Worm (Caenorhabditis elegans) whole organism, L1 larva: ENCODE measurements around the gene K09B11.5.

Experiments
- C16A3.4 ChIP-seq: fragments of 150-350 bp; optimal IDR thresholded peaks from 2 replicates; lab custom pipeline; 2014; ENCODE audit warnings: missing biosample characterization, missing genetic modification characterization
- F16B12.6 ChIP-seq: fragments of 150-350 bp; optimal IDR thresholded peaks from 2 replicates; lab custom pipeline; 2014; ENCODE audit warnings: missing biosample characterization, missing genetic modification characterization
- aha-1 ChIP-seq: fragments of 150-350 bp; optimal IDR thresholded peaks from 2 replicates; lab custom pipeline; 2014; ENCODE audit warnings: missing biosample characterization, missing genetic modification characterization
- aly-2 ChIP-seq: fragments of 150-350 bp; optimal IDR thresholded peaks from 2 replicates; lab custom pipeline; 2014; ENCODE audit warnings: missing biosample characterization, missing genetic modification characterization
- blmp-1 ChIP-seq: fragments of 150-350 bp; optimal IDR thresholded peaks from 2 replicates; lab custom pipeline; 2014; ENCODE audit warnings: missing biosample characterization, missing genetic modification characterization
- ceh-63 ChIP-seq: fragments of 200-800 bp; sonication (Bioruptor generic); optimal IDR thresholded peaks from 2 replicates; lab custom pipeline; 2018; ENCODE audit warnings: mild to moderate bottlenecking, missing genetic modification characterization, missing compliant biosample characterization
- ceh-8 ChIP-seq: fragments of 200-800 bp; sonication (Bioruptor generic); optimal IDR thresholded peaks from 2 replicates; lab custom pipeline; 2018; ENCODE audit warnings: mild to moderate bottlenecking, missing genetic modification characterization, moderate library complexity, missing compliant biosample characterization
- dsc-1 ChIP-seq: sonication (generic microtip); optimal IDR thresholded peaks from 2 replicates; lab custom pipeline; 2016; ENCODE audit warnings: mild to moderate bottlenecking, missing genetic modification characterization, missing compliant biosample characterization
- efl-3 ChIP-seq: fragments of 200-800 bp; sonication (Bioruptor generic); optimal IDR thresholded peaks from 2 replicates; lab custom pipeline; 2018; ENCODE audit warnings: mild to moderate bottlenecking, missing genetic modification characterization, missing compliant biosample characterization
- egl-13 ChIP-seq: sonication (generic microtip); optimal IDR thresholded peaks from 2 replicates; lab custom pipeline; 2016; ENCODE audit warnings: missing genotype, missing genetic modification reagents, missing genetic modification characterization, missing compliant biosample characterization
- elt-3 ChIP-seq, 6 experiments: fragments of 150-350 bp in 1 of 6; sonication (generic microtip); optimal IDR thresholded peaks; 2 replicates each; lab custom pipeline; 2017 to 2018; ENCODE audit warnings: missing biosample characterization in 6 of 6, missing genetic modification characterization in 6 of 6, inconsistent platforms in 1 of 6
- fkh-10 ChIP-seq: sonication (generic microtip); optimal IDR thresholded peaks from 2 replicates; lab custom pipeline; 2017; ENCODE audit warnings: missing biosample characterization, missing genetic modification reagents, missing genetic modification characterization
- fos-1 ChIP-seq: fragments of 150-350 bp; optimal IDR thresholded peaks from 2 replicates; lab custom pipeline; 2014; ENCODE audit warnings: missing biosample characterization, missing genetic modification characterization
- grh-1 ChIP-seq: fragments of 200-800 bp; sonication (Bioruptor generic); IDR thresholded peaks from 2 replicates; pipeline ENCODE4 v1.3.6; 2022; ENCODE audit warnings: missing genetic modification reagents, missing genetic modification characterization, missing compliant biosample characterization
- hlh-17 ChIP-seq: fragments of 200-800 bp; sonication (Bioruptor generic); optimal IDR thresholded peaks from 2 replicates; lab custom pipeline; 2018; ENCODE audit warnings: missing genetic modification characterization, mild to moderate bottlenecking, missing compliant biosample characterization, moderate library complexity, borderline replicate concordance
- hlh-4 ChIP-seq: sonication (generic microtip); optimal IDR thresholded peaks from 2 replicates; lab custom pipeline; 2016; ENCODE audit warnings: mild to moderate bottlenecking, missing genetic modification characterization, missing compliant biosample characterization
- isw-1 ChIP-seq: fragments of 200-800 bp; sonication (Bioruptor generic); IDR thresholded peaks from 2 replicates; pipeline ENCODE4 v1.3.6; 2022; ENCODE audit warnings: missing genetic modification characterization, missing compliant biosample characterization
- lin-14 ChIP-seq: fragments of 200-800 bp; sonication (Bioruptor generic); optimal IDR thresholded peaks from 2 replicates; lab custom pipeline; 2018; ENCODE audit warnings: mild to moderate bottlenecking, missing genetic modification characterization, moderate library complexity, missing compliant biosample characterization
- lir-3 ChIP-seq: sonication (generic microtip); optimal IDR thresholded peaks from 2 replicates; lab custom pipeline; 2016; ENCODE audit warnings: mild to moderate bottlenecking, missing genetic modification characterization, moderate library complexity, missing compliant biosample characterization; ENCODE audit not compliant: poor library complexity
- mab-9 ChIP-seq: fragments of 200-800 bp; sonication (Bioruptor generic); IDR thresholded peaks from 2 replicates; pipeline ENCODE4 v1.3.6; 2022; ENCODE audit warnings: missing genetic modification reagents, missing genetic modification characterization, missing compliant biosample characterization
- mep-1 ChIP-seq: fragments of 150-350 bp; optimal IDR thresholded peaks from 2 replicates; lab custom pipeline; 2014; ENCODE audit warnings: missing biosample characterization, missing genetic modification characterization
- nhr-11 ChIP-seq: fragments of 150-350 bp; optimal IDR thresholded peaks from 2 replicates; lab custom pipeline; 2014; ENCODE audit warnings: missing biosample characterization, missing genetic modification characterization
- nhr-19 ChIP-seq: fragments of 200-800 bp; sonication (Bioruptor generic); conservative IDR thresholded peaks from 2 replicates; pipeline ENCODE4 v1.3.6; 2022; ENCODE audit warnings: missing genetic modification characterization, missing compliant biosample characterization
- nhr-237 ChIP-seq: fragments of 150-350 bp; optimal IDR thresholded peaks from 2 replicates; lab custom pipeline; 2014; ENCODE audit warnings: missing biosample characterization, missing genetic modification characterization
- nhr-28 ChIP-seq: fragments of 150-350 bp; optimal IDR thresholded peaks from 2 replicates; lab custom pipeline; 2014; ENCODE audit warnings: missing biosample characterization, missing genetic modification characterization
- nhr-71 ChIP-seq: sonication (generic microtip); optimal IDR thresholded peaks from 2 replicates; lab custom pipeline; 2016; ENCODE audit warnings: mild to moderate bottlenecking, missing genetic modification characterization, moderate library complexity, missing compliant biosample characterization
- nhr-77 ChIP-seq: fragments of 150-350 bp; optimal IDR thresholded peaks from 2 replicates; lab custom pipeline; 2014; ENCODE audit warnings: missing biosample characterization, missing genetic modification characterization
- nhr-84 ChIP-seq: sonication (generic microtip); optimal IDR thresholded peaks from 2 replicates; lab custom pipeline; 2017; ENCODE audit warnings: missing biosample characterization, missing genetic modification characterization
- nhr-90 ChIP-seq: sonication (generic microtip); optimal IDR thresholded peaks from 2 replicates; lab custom pipeline; 2016; ENCODE audit warnings: mild to moderate bottlenecking, missing genetic modification characterization, missing compliant biosample characterization; ENCODE audit not compliant: poor library complexity
- pag-3 ChIP-seq: sonication (generic microtip); optimal IDR thresholded peaks from 2 replicates; lab custom pipeline; 2017; ENCODE audit warnings: missing genetic modification characterization, mild to moderate bottlenecking, missing compliant biosample characterization, antibody characterized with exemption, borderline replicate concordance; ENCODE audit not compliant: insufficient read depth
- skn-1 ChIP-seq: fragments of 150-350 bp; optimal IDR thresholded peaks from 2 replicates; lab custom pipeline; 2014; ENCODE audit warnings: missing biosample characterization, missing genetic modification characterization
- snu-23 ChIP-seq: sonication (generic microtip); optimal IDR thresholded peaks from 2 replicates; lab custom pipeline; 2016; ENCODE audit warnings: missing genetic modification characterization, missing compliant biosample characterization
- sox-4 ChIP-seq: sonication (generic microtip); optimal IDR thresholded peaks from 2 replicates; lab custom pipeline; 2016; ENCODE audit warnings: missing genetic modification characterization, missing compliant biosample characterization
- sup-37 ChIP-seq: fragments of 200-800 bp; sonication (Bioruptor generic); optimal IDR thresholded peaks from 2 replicates; lab custom pipeline; 2018; ENCODE audit warnings: mild to moderate bottlenecking, missing genetic modification characterization, missing compliant biosample characterization
- tbx-2 ChIP-seq: sonication (generic microtip); optimal IDR thresholded peaks from 2 replicates; lab custom pipeline; 2016; ENCODE audit warnings: missing genetic modification characterization, missing compliant biosample characterization
- tlp-1 ChIP-seq: fragments of 150-350 bp; optimal IDR thresholded peaks from 2 replicates; lab custom pipeline; 2014; ENCODE audit warnings: missing biosample characterization, missing genetic modification characterization
- unc-30 ChIP-seq: sonication (generic microtip); optimal IDR thresholded peaks from 2 replicates; lab custom pipeline; 2017; ENCODE audit warnings: missing biosample characterization, missing genetic modification characterization
- zag-1 ChIP-seq: fragments of 150-350 bp; optimal IDR thresholded peaks from 2 replicates; lab custom pipeline; 2014; ENCODE audit warnings: missing biosample characterization, missing genetic modification characterization
- zip-4 ChIP-seq: fragments of 200-800 bp; sonication (Bioruptor generic); optimal IDR thresholded peaks from 2 replicates; lab custom pipeline; 2018; ENCODE audit warnings: mild to moderate bottlenecking, missing genetic modification characterization, moderate library complexity, missing compliant biosample characterization
- ztf-11 ChIP-seq, 2 experiments: sonication (generic microtip); optimal IDR thresholded peaks; 2 replicates each; lab custom pipeline; 2016 to 2017; ENCODE audit warnings: missing genetic modification characterization in 2 of 2, missing biosample characterization in 1 of 2, missing compliant biosample characterization in 1 of 2

Gene K09B11.5

DNA sequence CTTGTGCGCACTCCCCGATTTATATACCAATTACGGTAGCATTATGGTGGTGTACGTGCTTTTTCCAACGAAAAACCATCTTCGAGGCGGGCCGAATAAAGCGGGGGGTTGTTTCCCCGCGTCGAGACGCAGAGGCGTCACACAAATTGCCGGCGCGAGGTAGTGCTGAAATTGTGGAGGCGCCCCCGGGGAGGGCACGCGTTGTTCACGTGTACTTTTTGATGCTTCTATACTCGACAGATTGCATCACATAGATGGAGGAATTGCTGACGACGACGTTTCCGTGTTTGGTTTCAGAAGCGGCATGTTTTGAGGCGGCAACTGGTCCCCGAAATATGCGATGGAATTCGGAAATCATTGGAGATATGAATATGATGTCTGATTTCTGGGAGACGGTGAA lies 38.5 kb downstream of the K09B11.5 start (continued):
- TF ChIP-seq fkh-10 (peak; percentile 93), nhr-71 (peak; percentile 97), isw-1 (GFP tag; lab: Robert Waterston, UW) (peak; percentile 63), unc-30 (tag; lab: Kevin White, UChicago) (no peak), nhr-90 (peak; percentile 88), lin-14 (peak; percentile 99), nhr-77 (tag; lab: Kevin White, UChicago) (peak; percentile 70), grh-1 (GFP tag; lab: Robert Waterston, UW) (peak; percentile 76), dsc-1 (tag; lab: Kevin White, UChicago) (peak; percentile 43), F16B12.6 (peak; percentile 38), aha-1 (tag; lab: Kevin White, UChicago) (peak; percentile 93), hlh-17 (no peak), snu-23 (GFP tag; lab: Kevin White, UChicago) (peak; percentile 96), lir-3 (tag; lab: Kevin White, UChicago) (peak; percentile 62), nhr-19 (peak; percentile 93), ceh-63 (GFP tag; lab: Kevin White, UChicago) (no peak), nhr-84 (tag; lab: Kevin White, UChicago) (no peak), mep-1 (tag; lab: Kevin White, UChicago) (peak; percentile 56), fos-1 (peak; percentile 26), ztf-11 (tag; optimal IDR thresholded peaks at IDR 0.05; lab: Kevin White, UChicago) (peak in 1 of 2 experiments; percentile 53), aly-2 (tag; lab: Kevin White, UChicago) (no peak), blmp-1 (tag; lab: Kevin White, UChicago) (peak; percentile 50), sox-4 (tag; lab: Kevin White, UChicago) (peak; percentile 26), elt-3 (tag; optimal IDR thresholded peaks at IDR 0.05; lab: Kevin White, UChicago) (peak in 3 of 6 experiments; percentile 36 to 81 (median 74)), egl-13 (tag; lab: Kevin White, UChicago) (peak; percentile 79), ceh-8 (peak; percentile 75), zip-4 (peak; percentile 4), C16A3.4 (tag; lab: Kevin White, UChicago) (peak; percentile 75), nhr-11 (tag; lab: Kevin White, UChicago) (peak; percentile 36), sup-37 (GFP tag; lab: Kevin White, UChicago) (no peak), hlh-4 (tag; lab: Kevin White, UChicago) (no peak), zag-1 (tag; lab: Kevin White, UChicago) (no peak), nhr-28 (tag; lab: Kevin White, UChicago) (no peak), nhr-237 (tag; lab: Kevin White, UChicago) (peak; percentile 64)
- TF ChIP-seq, all 84 proteins: peak for 56

DNA sequence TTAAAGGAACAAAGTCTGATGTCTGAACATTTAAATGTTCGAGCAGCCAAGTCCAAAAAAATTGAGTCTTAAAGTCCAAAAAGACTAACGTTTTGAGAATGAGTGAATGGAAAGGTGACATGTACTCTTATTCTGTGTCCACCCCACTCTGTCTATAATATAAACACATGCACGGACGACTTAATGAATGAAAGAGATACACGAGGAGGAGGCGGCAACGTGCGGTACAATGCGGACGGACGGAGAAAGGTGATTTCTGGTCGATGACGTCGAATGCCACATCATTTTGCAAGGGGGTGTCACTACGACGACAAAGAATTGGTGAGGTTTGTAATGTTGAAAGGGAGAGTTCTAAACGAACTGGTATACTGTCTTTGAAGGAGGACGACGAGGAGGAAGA lies 39.1 kb downstream of the K09B11.5 start:
- TF ChIP-seq sup-37 (GFP tag; lab: Kevin White, UChicago) (no peak), tbx-2 (tag; lab: Kevin White, UChicago) (no peak), efl-3 (GFP tag; lab: Kevin White, UChicago) (no peak), zag-1 (tag; lab: Kevin White, UChicago) (no peak), mab-9 (GFP tag; lab: Robert Waterston, UW) (no peak), nhr-84 (tag; lab: Kevin White, UChicago) (no peak), pag-3 (tag; lab: Kevin White, UChicago) (no peak), zip-4 (no peak), blmp-1 (tag; lab: Kevin White, UChicago) (peak; percentile 47), grh-1 (GFP tag; lab: Robert Waterston, UW) (peak; percentile 15; the same call in 1 of the 2 replicates), fos-1 (no peak), skn-1 (tag; lab: Kevin White, UChicago) (no peak), tlp-1 (tag; lab: Kevin White, UChicago) (no peak)
